Fruit fly (Drosophila melanogaster) whole organism, embryonic: ENCODE data around the gene MAPk-Ak2.

Experiments used
- Antp ChIP-seq: fragments of 200-800 bp; sonication (Bioruptor generic); optimal IDR thresholded peaks from 3 replicates; lab custom pipeline; 2016; ENCODE audit warnings: missing biosample characterization, missing genetic modification characterization
- Atf6 ChIP-seq: fragments of 200-800 bp; sonication (Bioruptor generic); IDR thresholded peaks from 2 replicates; pipeline ENCODE4 v1.3.6; 2022; ENCODE audit warnings: missing biosample characterization, missing genetic modification characterization
- Bteb2 ChIP-seq: fragments of 200-800 bp; sonication (Bioruptor generic); optimal IDR thresholded peaks from 2 replicates; lab custom pipeline; 2016; ENCODE audit warnings: missing biosample characterization, missing genetic modification characterization
- CG10431 ChIP-seq: fragments of 200-800 bp; sonication (Bioruptor generic); optimal IDR thresholded peaks from 3 replicates; lab custom pipeline; 2018; ENCODE audit warnings: missing biosample characterization, mild to moderate bottlenecking, missing genetic modification characterization
- CG11398 ChIP-seq: fragments of 200-800 bp; sonication (Bioruptor generic); optimal IDR thresholded peaks from 2 replicates; lab custom pipeline; 2016; ENCODE audit warnings: missing biosample characterization, missing genetic modification characterization
- CG11456 ChIP-seq: fragments of 200-800 bp; sonication (Bioruptor generic); IDR thresholded peaks from 3 replicates; pipeline ENCODE4 v1.3.6; 2022; ENCODE audit warnings: missing biosample characterization, missing genetic modification characterization
- CG11560 ChIP-seq: fragments of 200-800 bp; sonication (Bioruptor generic); IDR thresholded peaks from 3 replicates; pipeline ENCODE4 v1.3.6; 2022; ENCODE audit warnings: missing biosample characterization, missing genetic modification characterization
- CG13123 ChIP-seq: fragments of 200-800 bp; sonication (Bioruptor generic); optimal IDR thresholded peaks from 2 replicates; lab custom pipeline; 2016; ENCODE audit warnings: missing biosample characterization, missing genetic modification characterization
- CG13296 ChIP-seq: fragments of 200-800 bp; sonication (Bioruptor generic); optimal IDR thresholded peaks from 3 replicates; lab custom pipeline; 2018; ENCODE audit warnings: missing biosample characterization, mild to moderate bottlenecking, missing genetic modification characterization
- CG14667 ChIP-seq: fragments of 200-800 bp; sonication (Bioruptor generic); IDR thresholded peaks from 2 replicates; pipeline ENCODE4 v1.3.6; 2022; ENCODE audit warnings: missing biosample characterization, missing genetic modification characterization
- CG1602 ChIP-seq: fragments of 200-800 bp; sonication (Bioruptor generic); optimal IDR thresholded peaks from 3 replicates; lab custom pipeline; 2016; ENCODE audit warnings: missing biosample characterization, missing genetic modification characterization
- CG16813 ChIP-seq: fragments of 200-800 bp; sonication (Bioruptor generic); IDR thresholded peaks from 3 replicates; pipeline ENCODE4 v1.3.6; 2022; ENCODE audit warnings: missing biosample characterization, missing genetic modification characterization; ENCODE audit not compliant: partially characterized antibody
- CG17361 ChIP-seq: fragments of 200-800 bp; sonication (Bioruptor generic); IDR thresholded peaks from 3 replicates; pipeline ENCODE4 v1.3.6; 2022; ENCODE audit warnings: missing biosample characterization, missing genetic modification characterization
- CG17612 ChIP-seq: fragments of 200-800 bp; sonication (Bioruptor generic); IDR thresholded peaks from 2 replicates; pipeline ENCODE4 v1.3.6; 2022; ENCODE audit warnings: missing biosample characterization, missing genetic modification characterization
- CG1792 ChIP-seq: fragments of 200-800 bp; sonication (Bioruptor generic); optimal IDR thresholded peaks from 2 replicates; lab custom pipeline; 2016; ENCODE audit warnings: missing biosample characterization, missing genetic modification characterization
- CG18599 ChIP-seq: fragments of 200-800 bp; sonication (Bioruptor generic); optimal IDR thresholded peaks from 3 replicates; lab custom pipeline; 2017; ENCODE audit warnings: missing biosample characterization, missing genetic modification characterization, mild to moderate bottlenecking, moderate library complexity, missing genetic modification reagents
- CG2116 ChIP-seq: fragments of 200-800 bp; sonication (Bioruptor generic); optimal IDR thresholded peaks from 3 replicates; lab custom pipeline; 2018; ENCODE audit warnings: missing biosample characterization, mild to moderate bottlenecking, missing genetic modification characterization
- CG2202 ChIP-seq: fragments of 200-800 bp; sonication (Bioruptor generic); optimal IDR thresholded peaks from 2 replicates; lab custom pipeline; 2018; ENCODE audit warnings: missing biosample characterization, mild to moderate bottlenecking, missing genetic modification characterization
- CG30403 ChIP-seq: fragments of 200-800 bp; sonication (Bioruptor generic); optimal IDR thresholded peaks from 3 replicates; lab custom pipeline; 2016; ENCODE audit warnings: missing biosample characterization, missing genetic modification characterization
- CG32772 ChIP-seq: fragments of 200-800 bp; sonication (Bioruptor generic); IDR thresholded peaks from 2 replicates; pipeline ENCODE4 v1.3.6; 2022; ENCODE audit warnings: missing biosample characterization, missing genetic modification characterization
- CG34376 ChIP-seq: fragments of 200-800 bp; sonication (Bioruptor generic); optimal IDR thresholded peaks from 2 replicates; lab custom pipeline; 2018; ENCODE audit warnings: missing biosample characterization, mild to moderate bottlenecking, missing genetic modification characterization
- CG5180 ChIP-seq: fragments of 200-800 bp; sonication (Bioruptor generic); optimal IDR thresholded peaks from 3 replicates; lab custom pipeline; 2017; ENCODE audit warnings: missing biosample characterization, missing genetic modification characterization, mild to moderate bottlenecking, moderate library complexity, missing genetic modification reagents
- CG6272 ChIP-seq: fragments of 200-800 bp; sonication (Bioruptor generic); IDR thresholded peaks from 2 replicates; pipeline ENCODE4 v1.3.6; 2022; ENCODE audit warnings: missing biosample characterization, missing genetic modification characterization
- CG7786 ChIP-seq: fragments of 200-800 bp; sonication (Bioruptor generic); optimal IDR thresholded peaks from 2 replicates; lab custom pipeline; 2016; ENCODE audit warnings: missing biosample characterization, missing genetic modification characterization
- CG8478 ChIP-seq: fragments of >200 bp; optimal IDR thresholded peaks from 2 replicates; lab custom pipeline; 2018
- CG8944 ChIP-seq: fragments of 200-800 bp; sonication (Bioruptor generic); optimal IDR thresholded peaks from 3 replicates; lab custom pipeline; 2016; ENCODE audit warnings: missing biosample characterization, missing genetic modification characterization
- Chrac-16 ChIP-seq: fragments of 200-800 bp; sonication (Bioruptor generic); optimal IDR thresholded peaks from 3 replicates; lab custom pipeline; 2016; ENCODE audit warnings: missing biosample characterization, missing genetic modification characterization
- Deaf1 ChIP-seq: fragments of 200-800 bp; optimal IDR thresholded peaks from 3 replicates; lab custom pipeline; 2019; ENCODE audit warnings: missing biosample characterization, mild to moderate bottlenecking, missing genetic modification characterization, moderate library complexity
- Dfd ChIP-seq, 2 experiments: fragments of >200 bp; optimal IDR thresholded peaks; 2 replicates each; lab custom pipeline; 2017; ENCODE audit warnings: missing biosample characterization in 2 of 2, missing genetic modification characterization in 2 of 2
- Dip3 ChIP-seq: fragments of 200-800 bp; sonication (Bioruptor generic); optimal IDR thresholded peaks from 3 replicates; lab custom pipeline; 2016; ENCODE audit warnings: missing biosample characterization, missing genetic modification characterization
- Ets97D ChIP-seq: fragments of 200-800 bp; sonication (Bioruptor generic); optimal IDR thresholded peaks from 3 replicates; lab custom pipeline; 2016; ENCODE audit warnings: missing biosample characterization, missing genetic modification characterization
- Hr51 ChIP-seq, 2 experiments: fragments of 200-800 bp; sonication (Bioruptor generic); optimal IDR thresholded peaks; 2 replicates in 1 of 2; 3 replicates in 1 of 2; lab custom pipeline; 2016 to 2018; ENCODE audit warnings: missing biosample characterization in 2 of 2, missing genetic modification characterization in 2 of 2, mild to moderate bottlenecking in 1 of 2, moderate library complexity in 1 of 2
- NFAT ChIP-seq: fragments of 200-800 bp; sonication (Bioruptor generic); IDR thresholded peaks from 2 replicates; pipeline ENCODE4 v1.3.6; 2022; ENCODE audit warnings: missing biosample characterization, missing genetic modification characterization
- bbx ChIP-seq: fragments of 200-800 bp; sonication (Bioruptor generic); IDR thresholded peaks from 2 replicates; pipeline ENCODE4 v1.3.6; 2022; ENCODE audit warnings: missing biosample characterization, missing genetic modification characterization; ENCODE audit not compliant: partially characterized antibody
- cas ChIP-seq: fragments of 200-800 bp; sonication (Bioruptor generic); IDR thresholded peaks from 2 replicates; pipeline ENCODE4 v1.3.6; 2022; ENCODE audit warnings: missing biosample characterization, missing genetic modification characterization
- crc ChIP-seq: fragments of 200-800 bp; sonication (Bioruptor generic); optimal IDR thresholded peaks from 2 replicates; lab custom pipeline; 2016; ENCODE audit warnings: missing biosample characterization, missing genetic modification characterization
- crp ChIP-seq, 2 experiments: fragments of 200-800 bp; sonication (Bioruptor generic); optimal IDR thresholded peaks; 2 replicates in 1 of 2; 3 replicates in 1 of 2; lab custom pipeline; 2017; ENCODE audit warnings: missing biosample characterization in 2 of 2, missing genetic modification characterization in 2 of 2, mild to moderate bottlenecking in 1 of 2, moderate library complexity in 1 of 2
- ewg ChIP-seq: fragments of 200-800 bp; sonication (Bioruptor generic); optimal IDR thresholded peaks from 3 replicates; lab custom pipeline; 2017; ENCODE audit warnings: mild to moderate bottlenecking, missing biosample characterization, missing genetic modification reagents, missing genetic modification characterization
- fd102C ChIP-seq: fragments of 200-800 bp; sonication (Bioruptor generic); optimal IDR thresholded peaks from 2 replicates; lab custom pipeline; 2018; ENCODE audit warnings: missing biosample characterization, mild to moderate bottlenecking, missing genetic modification characterization, moderate library complexity
- fu2 ChIP-seq: fragments of 200-800 bp; sonication (Bioruptor generic); optimal IDR thresholded peaks from 2 replicates; lab custom pipeline; 2016; ENCODE audit warnings: missing biosample characterization, missing genetic modification characterization
- ham ChIP-seq: fragments of 200-800 bp; sonication (Bioruptor generic); IDR thresholded peaks from 2 replicates; pipeline ENCODE4 v1.3.6; 2022; ENCODE audit warnings: missing biosample characterization, missing genetic modification characterization
- kni ChIP-seq: fragments of 200-800 bp; sonication (Bioruptor generic); optimal IDR thresholded peaks from 3 replicates; lab custom pipeline; 2017; ENCODE audit warnings: mild to moderate bottlenecking, missing biosample characterization, missing genetic modification reagents, missing genetic modification characterization
- lab ChIP-seq: fragments of 200-800 bp; sonication (Bioruptor generic); optimal IDR thresholded peaks from 3 replicates; lab custom pipeline; 2017; ENCODE audit warnings: missing biosample characterization, missing genetic modification characterization, mild to moderate bottlenecking, moderate library complexity, missing genetic modification reagents
- nerfin-2 ChIP-seq: fragments of 200-800 bp; sonication (Bioruptor generic); IDR thresholded peaks from 2 replicates; pipeline ENCODE4 v1.3.6; 2022; ENCODE audit warnings: missing biosample characterization, missing genetic modification characterization; ENCODE audit not compliant: partially characterized antibody
- pfk ChIP-seq: fragments of 200-800 bp; sonication (Bioruptor generic); optimal IDR thresholded peaks from 2 replicates; lab custom pipeline; 2018; ENCODE audit warnings: missing biosample characterization, mild to moderate bottlenecking, missing genetic modification characterization, moderate library complexity
- run ChIP-seq: fragments of 200-800 bp; sonication (Bioruptor generic); optimal IDR thresholded peaks from 3 replicates; lab custom pipeline; 2018; ENCODE audit warnings: missing biosample characterization, mild to moderate bottlenecking, missing genetic modification characterization
- tll ChIP-seq, 2 experiments: fragments of 200-800 bp in 1 of 2; fragments of >200 bp in 1 of 2; sonication (Bioruptor generic) in 1 of 2; optimal IDR thresholded peaks; 2 replicates each; lab custom pipeline; 2017 to 2019; ENCODE audit warnings: missing biosample characterization in 2 of 2, missing genetic modification characterization in 2 of 2, mild to moderate bottlenecking in 1 of 2, moderate library complexity in 1 of 2
- wek ChIP-seq: fragments of 200-800 bp; sonication (Bioruptor generic); optimal IDR thresholded peaks from 3 replicates; lab custom pipeline; 2018; ENCODE audit warnings: missing biosample characterization, mild to moderate bottlenecking, missing genetic modification characterization, moderate library complexity
- z ChIP-seq: fragments of 200-800 bp; sonication (Bioruptor generic); IDR thresholded peaks from 3 replicates; pipeline ENCODE4 v1.3.6; 2022; ENCODE audit warnings: missing biosample characterization, missing genetic modification characterization
- zfh2 ChIP-seq: fragments of 200-800 bp; sonication (Bioruptor generic); optimal IDR thresholded peaks from 2 replicates; lab custom pipeline; 2016; ENCODE audit warnings: missing biosample characterization, missing genetic modification characterization

The MAPk-Ak2 gene

dm6 chrX:5717741-5718475, 46.1 kb downstream of the MAPk-Ak2 start, which contains the start of gene CG33080 (continued):
- TF ChIP-seq ewg (GFP tag; lab: Kevin White, UChicago) (no peak), CG16813 (GFP tag; lab: Robert Waterston, UW) (no peak), fu2 (GFP tag; lab: Kevin White, UChicago) (no peak), CG18599 (GFP tag; lab: Kevin White, UChicago) (peak; percentile 27), lab (GFP tag; lab: Kevin White, UChicago) (peak; percentile 51), CG1792 (GFP tag; lab: Kevin White, UChicago) (no peak), pfk (GFP tag; lab: Kevin White, UChicago) (no peak), CG8478 (lab: Kevin White, UChicago) (no peak), CG32772 (GFP tag; lab: Robert Waterston, UW) (0 out of 2 replicates have a peak, but pooled peaks have one; percentile 15), CG8944 (GFP tag; lab: Kevin White, UChicago) (no peak), CG17612 (GFP tag; lab: Robert Waterston, UW) (no peak), Deaf1 (tag; lab: Kevin White, UChicago) (no peak), run (tag; lab: Kevin White, UChicago) (no peak), CG30403 (GFP tag; lab: Kevin White, UChicago) (no peak), Ets97D (GFP tag; lab: Kevin White, UChicago) (no peak), CG14667 (no peak), cas (GFP tag; lab: Robert Waterston, UW) (no peak), Bteb2 (no peak), CG6272 (no peak), Dip3 (GFP tag; lab: Kevin White, UChicago) (no peak), CG2202 (no peak), CG13123 (no peak), zfh2 (GFP tag; lab: Kevin White, UChicago) (no peak), Chrac-16 (GFP tag; lab: Kevin White, UChicago) (no peak), CG11456 (GFP tag; lab: Robert Waterston, UW) (no peak), kni (GFP tag; lab: Kevin White, UChicago) (no peak), tll (GFP tag; optimal IDR thresholded peaks at IDR 0.05; lab: Kevin White, UChicago) (no peak), nerfin-2 (GFP tag; lab: Robert Waterston, UW) (no peak), bbx (GFP tag; lab: Robert Waterston, UW) (no peak), CG34376 (GFP tag; lab: Kevin White, UChicago) (no peak), Hr51 (GFP tag; optimal IDR thresholded peaks at IDR 0.05; lab: Kevin White, UChicago) (peak in 1 of 2 experiments; percentile 17), CG11398 (GFP tag; lab: Kevin White, UChicago) (no peak), Antp (GFP tag; lab: Kevin White, UChicago) (no peak), Atf6 (GFP tag; lab: Robert Waterston, UW) (0 out of 2 replicates have a peak, but pooled peaks have one; percentile 13), CG17361 (GFP tag; lab: Robert Waterston, UW) (no peak), wek (GFP tag; lab: Kevin White, UChicago) (no peak), CG11560 (tag; lab: Robert Waterston, UW) (no peak), Dfd (GFP tag; optimal IDR thresholded peaks at IDR 0.05; lab: Kevin White, UChicago) (no peak), CG1602 (GFP tag; lab: Kevin White, UChicago) (no peak), z (no peak), CG5180 (GFP tag; lab: Kevin White, UChicago) (no peak), crc (GFP tag; lab: Kevin White, UChicago) (no peak), CG2116 (GFP tag; lab: Kevin White, UChicago) (no peak), CG13296 (GFP tag; lab: Kevin White, UChicago) (no peak), CG10431 (no peak), ham (GFP tag; lab: Robert Waterston, UW) (no peak), fd102C (GFP tag; lab: Kevin White, UChicago) (no peak), NFAT (GFP tag; lab: Robert Waterston, UW) (no peak), CG7786 (no peak), crp (GFP tag; optimal IDR thresholded peaks at IDR 0.05; lab: Kevin White, UChicago) (no peak)
